Worm (Caenorhabditis elegans) whole organism, young adult: ENCODE data around the gene soc-1.

Source experiments
- ets-4 ChIP-seq: fragments of 200-800 bp; sonication (Bioruptor generic); optimal IDR thresholded peaks from 2 replicates; lab custom pipeline; 2018; ENCODE audit warnings: mild to moderate bottlenecking, missing genetic modification characterization, missing compliant biosample characterization
- madf-3 ChIP-seq: fragments of 200-800 bp; sonication (Bioruptor generic); IDR thresholded peaks from 2 replicates; pipeline ENCODE4 v1.3.6; 2022; ENCODE audit warnings: missing genetic modification reagents, missing genetic modification characterization, missing compliant biosample characterization
- unc-62 ChIP-seq: fragments of 150-350 bp; optimal IDR thresholded peaks from 2 replicates; lab custom pipeline; 2014; ENCODE audit warnings: missing biosample characterization, missing genetic modification reagents, missing genetic modification characterization

ce11 chrV:4637153-4637552 is 5.6 kb upstream of the soc-1 start:
- no peak for TF ChIP-seq ets-4
- TF ChIP-seq madf-3 (GFP tag; lab: Robert Waterston, UW), result no peak
- no peak for TF ChIP-seq unc-62 (GFP tag; lab: Kevin White, UChicago)
